Fruit fly (Drosophila melanogaster) whole organism, prepupa: ENCODE measurements around the gene Graf.

Source experiments
- Blimp-1 ChIP-seq: fragments of 200-800 bp; sonication (Bioruptor generic); optimal IDR thresholded peaks from 3 replicates; lab custom pipeline; 2017; ENCODE audit warnings: missing biosample characterization, missing genetic modification characterization, mild to moderate bottlenecking, moderate library complexity, missing genetic modification reagents
- CG10631 ChIP-seq: fragments of 200-800 bp; sonication (Bioruptor generic); optimal IDR thresholded peaks from 2 replicates; lab custom pipeline; 2016; ENCODE audit warnings: missing biosample characterization, missing genetic modification characterization
- CG11294 ChIP-seq: fragments of 200-800 bp; sonication (Bioruptor generic); IDR thresholded peaks from 2 replicates; pipeline ENCODE4 v1.3.6; 2022; ENCODE audit warnings: missing biosample characterization, missing genetic modification characterization
- CG11762 ChIP-seq: fragments of 200-800 bp; sonication (Bioruptor generic); optimal IDR thresholded peaks from 3 replicates; lab custom pipeline; 2016; ENCODE audit warnings: missing biosample characterization, missing genetic modification characterization; ENCODE audit not compliant: insufficient read depth
- CG11902 ChIP-seq: fragments of 200-800 bp; sonication (Bioruptor generic); optimal IDR thresholded peaks from 3 replicates; lab custom pipeline; 2016; ENCODE audit warnings: missing biosample characterization, missing genetic modification characterization
- CG15336 ChIP-seq: fragments of 200-800 bp; sonication (Bioruptor generic); IDR thresholded peaks from 2 replicates; pipeline ENCODE4 v1.3.6; 2022; ENCODE audit warnings: missing biosample characterization, missing genetic modification characterization
- CG1621 ChIP-seq: fragments of 200-800 bp; sonication (Bioruptor generic); optimal IDR thresholded peaks from 3 replicates; lab custom pipeline; 2018; ENCODE audit warnings: missing biosample characterization, mild to moderate bottlenecking, missing genetic modification characterization
- CG16779 ChIP-seq: fragments of 200-800 bp; sonication (Bioruptor generic); optimal IDR thresholded peaks from 3 replicates; lab custom pipeline; 2017; ENCODE audit warnings: missing biosample characterization, mild to moderate bottlenecking, missing genetic modification characterization
- CG3032 ChIP-seq: fragments of 200-800 bp; optimal IDR thresholded peaks from 2 replicates; lab custom pipeline; 2019; ENCODE audit warnings: missing biosample characterization, mild to moderate bottlenecking, missing genetic modification characterization, moderate library complexity
- CG34406 ChIP-seq: fragments of 200-800 bp; sonication (Bioruptor generic); optimal IDR thresholded peaks from 3 replicates; lab custom pipeline; 2016; ENCODE audit warnings: missing biosample characterization, missing genetic modification characterization
- CG3919 ChIP-seq: fragments of 200-800 bp; sonication (Bioruptor generic); optimal IDR thresholded peaks from 3 replicates; lab custom pipeline; 2016; ENCODE audit warnings: missing biosample characterization, missing genetic modification characterization
- CG6792 ChIP-seq: fragments of 200-800 bp; sonication (Bioruptor generic); optimal IDR thresholded peaks from 3 replicates; lab custom pipeline; 2016; ENCODE audit warnings: missing biosample characterization, missing genetic modification characterization
- CG6854 ChIP-seq: fragments of 200-800 bp; sonication (Bioruptor generic); optimal IDR thresholded peaks from 2 replicates; lab custom pipeline; 2017; ENCODE audit warnings: missing biosample characterization, mild to moderate bottlenecking, missing genetic modification characterization
- CG7368 ChIP-seq: fragments of 200-800 bp; sonication (Bioruptor generic); optimal IDR thresholded peaks from 3 replicates; lab custom pipeline; 2016; ENCODE audit warnings: missing biosample characterization, missing genetic modification characterization
- CG8319 ChIP-seq: fragments of 200-800 bp; sonication (Bioruptor generic); optimal IDR thresholded peaks from 3 replicates; lab custom pipeline; 2016; ENCODE audit warnings: missing biosample characterization, missing genetic modification characterization
- Eip75B ChIP-seq: fragments of 200-800 bp; sonication (Bioruptor generic); optimal IDR thresholded peaks from 3 replicates; lab custom pipeline; 2016; ENCODE audit warnings: missing biosample characterization, missing genetic modification characterization
- Eip78C ChIP-seq: fragments of 200-800 bp; sonication (Bioruptor generic); peaks from one replicate; lab custom pipeline; 2016; ENCODE audit warnings: missing biosample characterization, missing genetic modification characterization
- Ets21C ChIP-seq: fragments of 200-800 bp; sonication (Bioruptor generic); optimal IDR thresholded peaks from 3 replicates; lab custom pipeline; 2016; ENCODE audit warnings: missing biosample characterization, missing genetic modification characterization
- Ets96B ChIP-seq: fragments of 200-800 bp; optimal IDR thresholded peaks from 2 replicates; lab custom pipeline; 2019; ENCODE audit warnings: missing biosample characterization, mild to moderate bottlenecking, missing genetic modification characterization, moderate library complexity
- Gug ChIP-seq: fragments of 200-800 bp; sonication (Bioruptor generic); IDR thresholded peaks from 2 replicates; pipeline ENCODE4 v1.3.6; 2022; ENCODE audit warnings: missing biosample characterization, missing genetic modification characterization
- Hr39 ChIP-seq: fragments of 200-800 bp; sonication (Bioruptor generic); optimal IDR thresholded peaks from 2 replicates; lab custom pipeline; 2016; ENCODE audit warnings: missing biosample characterization, missing genetic modification characterization
- OdsH ChIP-seq: fragments of 200-800 bp; sonication (Bioruptor generic); optimal IDR thresholded peaks from 3 replicates; lab custom pipeline; 2016; ENCODE audit warnings: missing biosample characterization, missing genetic modification characterization
- Sox102F ChIP-seq: fragments of 200-800 bp; sonication (Bioruptor generic); optimal IDR thresholded peaks from 2 replicates; lab custom pipeline; 2016; ENCODE audit warnings: missing biosample characterization, mild to moderate bottlenecking, missing genetic modification characterization
- Sox15 ChIP-seq: fragments of 200-800 bp; sonication (Bioruptor generic); optimal IDR thresholded peaks from 3 replicates; lab custom pipeline; 2016; ENCODE audit warnings: missing biosample characterization, missing genetic modification characterization
- achi ChIP-seq: fragments of 200-800 bp; sonication (Bioruptor generic); optimal IDR thresholded peaks from 3 replicates; lab custom pipeline; 2016; ENCODE audit warnings: missing biosample characterization, missing genetic modification characterization
- dsx ChIP-seq: fragments of 200-800 bp; optimal IDR thresholded peaks from 3 replicates; lab custom pipeline; 2019; ENCODE audit warnings: missing biosample characterization, mild to moderate bottlenecking, missing genetic modification characterization, moderate library complexity; ENCODE audit not compliant: poor library complexity, severe bottlenecking
- esn ChIP-seq: fragments of 200-800 bp; sonication (Bioruptor generic); optimal IDR thresholded peaks from 2 replicates; lab custom pipeline; 2016; ENCODE audit warnings: missing biosample characterization, mild to moderate bottlenecking, missing genetic modification characterization, moderate library complexity
- fd85E ChIP-seq: fragments of 200-800 bp; sonication (Bioruptor generic); optimal IDR thresholded peaks from 3 replicates; lab custom pipeline; 2016; ENCODE audit warnings: missing biosample characterization, missing genetic modification characterization
- net ChIP-seq: fragments of 200-800 bp; sonication (Bioruptor generic); optimal IDR thresholded peaks from 3 replicates; lab custom pipeline; 2016; ENCODE audit warnings: missing biosample characterization, missing genetic modification characterization
- pdm3 ChIP-seq: fragments of 200-800 bp; sonication (Bioruptor generic); optimal IDR thresholded peaks from 3 replicates; lab custom pipeline; 2016; ENCODE audit warnings: missing biosample characterization, missing genetic modification characterization
- spab ChIP-seq: fragments of 200-800 bp; sonication (Bioruptor generic); optimal IDR thresholded peaks from 2 replicates; lab custom pipeline; 2017; ENCODE audit warnings: missing biosample characterization, mild to moderate bottlenecking, missing genetic modification characterization, missing genetic modification reagents
- svp ChIP-seq: fragments of 200-800 bp; sonication (Bioruptor generic); peaks from one replicate; lab custom pipeline; 2016; ENCODE audit warnings: missing biosample characterization, missing genetic modification characterization
- topi ChIP-seq: fragments of 200-800 bp; sonication (Bioruptor generic); optimal IDR thresholded peaks from 3 replicates; lab custom pipeline; 2016; ENCODE audit warnings: missing biosample characterization, missing genetic modification characterization
- vri ChIP-seq: fragments of 200-800 bp; sonication (Bioruptor generic); optimal IDR thresholded peaks from 3 replicates; lab custom pipeline; 2016; ENCODE audit warnings: missing biosample characterization, mild to moderate bottlenecking, missing genetic modification characterization

The Graf gene

dm6 chrX:15788235-15789187 is 28.0 kb upstream of the Graf start, which contains the start of gene Rhp (continued):
- TF ChIP-seq esn (GFP tag; lab: Kevin White, UChicago) (peak; percentile 54), CG6854 (GFP tag; lab: Kevin White, UChicago) (peak; percentile 83), dsx (GFP tag; lab: Kevin White, UChicago) (peak; percentile 47), Ets96B (tag; lab: Kevin White, UChicago) (no peak), CG11902 (no peak), CG11762 (GFP tag; lab: Kevin White, UChicago) (peak; percentile 47), spab (GFP tag; lab: Kevin White, UChicago) (no peak), CG8319 (GFP tag; lab: Kevin White, UChicago) (peak; percentile 22), Sox102F (GFP tag; lab: Kevin White, UChicago) (no peak), Gug (GFP tag; lab: Robert Waterston, UW) (no peak)
- TF ChIP-seq, all 60 proteins: peak for 34

DNA sequence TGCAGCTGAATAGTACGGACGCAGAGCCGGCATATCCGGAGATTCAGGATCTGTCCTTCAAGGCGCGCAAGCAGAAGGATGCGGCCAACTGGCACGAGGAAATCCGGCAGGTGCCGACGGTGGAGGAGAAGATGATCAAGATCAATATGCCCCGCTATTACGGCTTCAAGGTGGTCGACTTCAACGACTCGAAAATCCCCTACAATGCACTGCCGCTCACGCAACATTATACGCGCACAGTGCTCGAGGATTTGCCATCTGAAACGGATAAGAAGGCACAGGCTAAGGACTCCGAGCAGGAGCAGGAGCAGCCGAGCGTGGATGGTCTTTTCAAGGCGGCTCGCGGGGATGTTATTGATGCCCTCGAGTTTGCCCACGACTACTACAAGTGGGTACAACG is 25.7 kb upstream of the Graf start:
- TF ChIP-seq CG1621: peak; percentile 11
- no peak for TF ChIP-seq topi (GFP tag; lab: Kevin White, UChicago)

DNA sequence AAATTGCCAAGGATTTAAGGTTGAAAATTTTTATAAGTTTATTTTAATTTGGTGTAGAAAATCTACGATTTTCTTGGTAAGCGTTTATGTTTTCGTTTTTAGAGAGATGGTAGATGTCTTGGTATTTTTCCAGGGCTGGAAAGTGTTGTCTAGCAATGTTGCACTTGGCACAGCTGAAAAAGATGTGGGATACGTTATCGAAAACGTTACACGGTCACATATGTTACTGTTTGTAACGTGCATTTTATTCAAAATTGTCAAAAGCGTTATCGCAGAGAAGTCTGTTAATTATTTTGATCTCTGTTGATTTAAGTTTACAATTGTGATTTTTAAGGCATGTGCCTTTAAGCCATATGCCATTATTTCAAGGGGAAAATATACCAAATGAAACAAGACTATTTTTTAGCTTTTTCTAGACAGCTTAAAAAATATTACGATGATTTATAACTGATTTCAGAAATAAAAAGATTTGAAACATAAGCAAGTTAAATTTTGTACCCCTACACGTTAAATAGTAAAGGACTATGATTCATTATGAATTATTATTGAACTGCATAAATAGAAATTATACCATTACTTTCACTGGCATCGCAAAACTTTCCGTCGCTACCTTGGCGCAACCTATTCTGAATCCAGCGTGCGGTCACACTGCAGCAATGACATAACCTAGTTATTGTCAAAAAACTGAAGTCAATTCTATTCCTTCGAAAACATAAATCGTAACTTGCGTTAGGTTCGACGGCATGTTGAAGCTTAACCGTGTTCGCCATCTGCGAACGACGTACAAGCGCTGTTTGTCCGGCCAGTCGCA is 25.1 kb upstream of the Graf start, which contains the start of the genes Paf-AHalpha and mRpS30:
Gene Paf-AHalpha, minus strand, starts transcription at position 155 of the 811 bp plus-strand sequence.
Gene mRpS30, plus strand, starts transcription at position 619 of the 811 bp plus-strand sequence.
- TF ChIP-seq topi (GFP tag; lab: Kevin White, UChicago): no peak
- no peak for TF ChIP-seq net (GFP tag; lab: Kevin White, UChicago)
- no peak for TF ChIP-seq Sox102F (GFP tag; lab: Kevin White, UChicago)
- no peak for TF ChIP-seq CG6854 (GFP tag; lab: Kevin White, UChicago)
- TF ChIP-seq CG3919 (GFP tag; lab: Kevin White, UChicago): no peak
- TF ChIP-seq Sox15 (GFP tag; lab: Kevin White, UChicago): no peak
- TF ChIP-seq Gug (GFP tag; lab: Robert Waterston, UW): no peak
- no peak for TF ChIP-seq Hr39 (GFP tag; lab: Kevin White, UChicago)
- TF ChIP-seq pdm3 (GFP tag; lab: Kevin White, UChicago): no peak
- no peak for TF ChIP-seq Eip75B (GFP tag; lab: Kevin White, UChicago)
- TF ChIP-seq vri (GFP tag; lab: Kevin White, UChicago): peak; percentile 94
- TF ChIP-seq CG34406: no peak
- no peak for TF ChIP-seq CG16779 (tag; lab: Kevin White, UChicago)
- TF ChIP-seq esn (GFP tag; lab: Kevin White, UChicago): peak; percentile 9
- peak; percentile 80 for TF ChIP-seq Blimp-1 (GFP tag; lab: Kevin White, UChicago)
- TF ChIP-seq achi (GFP tag; lab: Kevin White, UChicago): peak; percentile 25
- TF ChIP-seq Ets21C: no peak

DNA sequence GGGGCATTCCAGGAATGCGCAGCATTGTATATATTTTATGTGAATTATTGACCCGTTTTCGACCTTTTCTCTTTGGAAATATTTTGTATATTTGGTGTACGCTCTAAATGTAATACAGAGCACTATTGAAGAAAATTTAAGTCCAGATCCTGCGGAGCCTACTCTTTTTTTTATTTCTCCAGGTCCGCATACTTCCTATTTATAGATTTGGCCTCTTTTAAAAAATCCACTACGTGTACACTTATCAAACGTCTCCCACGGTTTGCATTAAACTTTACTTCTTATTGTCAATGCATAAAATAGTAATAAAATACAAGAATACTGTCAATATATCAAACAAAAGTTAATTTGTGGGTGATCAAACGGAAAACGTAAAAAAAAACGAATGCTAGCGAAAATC is 23.1 kb upstream of the Graf start, which contains the start of gene Efhc1.1:
Gene Efhc1.1, minus strand, starts transcription at position 101 of the 400 bp plus-strand sequence.
- no peak for TF ChIP-seq CG10631 (GFP tag; lab: Kevin White, UChicago)
- TF ChIP-seq CG1621: no peak
- TF ChIP-seq dsx (GFP tag; lab: Kevin White, UChicago): no peak
- TF ChIP-seq svp (GFP tag; lab: Kevin White, UChicago): no peak
- TF ChIP-seq vri (GFP tag; lab: Kevin White, UChicago): no peak
- TF ChIP-seq fd85E: no peak
- no peak for TF ChIP-seq OdsH (GFP tag; lab: Kevin White, UChicago)
- TF ChIP-seq CG15336 (GFP tag; lab: Robert Waterston, UW): no peak
- TF ChIP-seq net (GFP tag; lab: Kevin White, UChicago): no peak
- TF ChIP-seq CG7368 (GFP tag; lab: Kevin White, UChicago): no peak
- TF ChIP-seq Eip78C (GFP tag; lab: Kevin White, UChicago): no peak
- no peak for TF ChIP-seq CG11294
- TF ChIP-seq CG6792: no peak
- no peak for TF ChIP-seq topi (GFP tag; lab: Kevin White, UChicago)
- no peak for TF ChIP-seq CG3032
- no peak for TF ChIP-seq CG8319 (GFP tag; lab: Kevin White, UChicago)
- no peak for TF ChIP-seq Ets21C
